Worm (Caenorhabditis elegans) whole organism, mixed stage, embryonic: Measurements from ENCODE around the gene ugt-62.

Source experiments
- M03D4.4 ChIP-seq: sonication (generic microtip); optimal IDR thresholded peaks from 2 replicates; lab custom pipeline; 2017; ENCODE audit warnings: mild to moderate bottlenecking, missing genetic modification characterization, missing compliant biosample characterization
- bed-3 ChIP-seq: fragments of 200-800 bp; sonication (Bioruptor generic); optimal IDR thresholded peaks from 3 replicates; lab custom pipeline; 2018; ENCODE audit warnings: mild to moderate bottlenecking, missing genetic modification characterization, moderate library complexity, missing compliant biosample characterization
- blmp-1 ChIP-seq: fragments of 150-350 bp; optimal IDR thresholded peaks from 2 replicates; lab custom pipeline; 2014; ENCODE audit warnings: missing biosample characterization, missing genetic modification characterization
- ceh-39 ChIP-seq: fragments of 150-350 bp; optimal IDR thresholded peaks from 2 replicates; lab custom pipeline; 2014; ENCODE audit warnings: missing biosample characterization, missing genetic modification characterization
- ceh-43 ChIP-seq: fragments of 200-800 bp; sonication (Bioruptor generic); optimal IDR thresholded peaks from 2 replicates; lab custom pipeline; 2018; ENCODE audit warnings: mild to moderate bottlenecking, missing genetic modification characterization, moderate library complexity, missing compliant biosample characterization
- ceh-83 ChIP-seq: fragments of 200-800 bp; sonication (Bioruptor generic); optimal IDR thresholded peaks from 2 replicates; lab custom pipeline; 2018; ENCODE audit warnings: mild to moderate bottlenecking, missing genetic modification characterization, missing compliant biosample characterization
- ces-1 ChIP-seq: fragments of 150-350 bp; optimal IDR thresholded peaks from 2 replicates; lab custom pipeline; 2014; ENCODE audit warnings: missing biosample characterization, missing genetic modification reagents, missing genetic modification characterization
- cnd-1 ChIP-seq: fragments of 200-800 bp; sonication (Bioruptor generic); optimal IDR thresholded peaks from 2 replicates; lab custom pipeline; 2018; ENCODE audit warnings: mild to moderate bottlenecking, missing genetic modification characterization, missing compliant biosample characterization
- drap-1 ChIP-seq: fragments of 200-800 bp; sonication (Bioruptor generic); optimal IDR thresholded peaks from 3 replicates; lab custom pipeline; 2018; ENCODE audit warnings: mild to moderate bottlenecking, missing genetic modification characterization, missing compliant biosample characterization
- elt-1 ChIP-seq: sonication (generic microtip); optimal IDR thresholded peaks from 2 replicates; lab custom pipeline; 2017; ENCODE audit warnings: missing genetic modification characterization, mild to moderate bottlenecking, missing compliant biosample characterization, antibody characterized with exemption, moderate library complexity, borderline replicate concordance; ENCODE audit not compliant: insufficient read depth
- elt-3 ChIP-seq: fragments of 150-350 bp; optimal IDR thresholded peaks from 2 replicates; lab custom pipeline; 2014; ENCODE audit warnings: missing biosample characterization, missing genetic modification characterization
- flh-1 ChIP-seq: fragments of 200-800 bp; sonication (Bioruptor generic); optimal IDR thresholded peaks from 2 replicates; lab custom pipeline; 2018; ENCODE audit warnings: mild to moderate bottlenecking, missing genetic modification characterization, moderate library complexity, missing compliant biosample characterization
- ham-2 ChIP-seq: fragments of 200-800 bp; sonication (Bioruptor generic); optimal IDR thresholded peaks from 2 replicates; lab custom pipeline; 2018; ENCODE audit warnings: mild to moderate bottlenecking, missing genetic modification characterization, missing compliant biosample characterization
- hlh-1 ChIP-seq: fragments of 150-350 bp; optimal IDR thresholded peaks from 2 replicates; lab custom pipeline; 2014; ENCODE audit warnings: missing biosample characterization, missing genetic modification reagents, missing genetic modification characterization
- lin-13 ChIP-seq: fragments of 150-350 bp; optimal IDR thresholded peaks from 2 replicates; lab custom pipeline; 2014; ENCODE audit warnings: missing biosample characterization, missing genetic modification characterization
- lin-32 ChIP-seq: fragments of 200-800 bp; sonication (Bioruptor generic); optimal IDR thresholded peaks from 2 replicates; lab custom pipeline; 2018; ENCODE audit warnings: mild to moderate bottlenecking, missing genetic modification characterization, missing compliant biosample characterization
- lsy-2 ChIP-seq: fragments of 150-350 bp; optimal IDR thresholded peaks from 2 replicates; lab custom pipeline; 2014; ENCODE audit warnings: missing biosample characterization, missing genetic modification characterization
- mab-5 ChIP-seq: fragments of 150-350 bp; optimal IDR thresholded peaks from 2 replicates; lab custom pipeline; 2014; ENCODE audit warnings: missing biosample characterization, missing genetic modification characterization
- mep-1 ChIP-seq: fragments of 150-350 bp; optimal IDR thresholded peaks from 2 replicates; lab custom pipeline; 2017; ENCODE audit warnings: missing biosample characterization, missing genetic modification reagents, missing genetic modification characterization, inconsistent platforms
- mls-2 ChIP-seq: sonication (generic microtip); optimal IDR thresholded peaks from 2 replicates; lab custom pipeline; 2016; ENCODE audit warnings: mild to moderate bottlenecking, missing genetic modification characterization, moderate library complexity, missing compliant biosample characterization
- nhr-12 ChIP-seq: fragments of 150-350 bp; optimal IDR thresholded peaks from 2 replicates; lab custom pipeline; 2014; ENCODE audit warnings: missing biosample characterization, missing genetic modification characterization
- nhr-2 ChIP-seq: fragments of 150-350 bp; optimal IDR thresholded peaks from 2 replicates; lab custom pipeline; 2014; ENCODE audit warnings: missing biosample characterization, missing genetic modification characterization
- nhr-237 ChIP-seq: fragments of 150-350 bp; optimal IDR thresholded peaks from 2 replicates; lab custom pipeline; 2014; ENCODE audit warnings: missing biosample characterization, missing genetic modification characterization
- nhr-28 ChIP-seq: fragments of 150-350 bp; optimal IDR thresholded peaks from 2 replicates; lab custom pipeline; 2014; ENCODE audit warnings: missing biosample characterization, missing genetic modification characterization
- nhr-76 ChIP-seq: sonication (generic microtip); optimal IDR thresholded peaks from 2 replicates; lab custom pipeline; 2017; ENCODE audit warnings: missing biosample characterization, missing genetic modification characterization
- pha-4 ChIP-seq: fragments of 150-350 bp; optimal IDR thresholded peaks from 2 replicates; lab custom pipeline; 2018; ENCODE audit warnings: missing biosample characterization, missing genetic modification reagents, missing genetic modification characterization
- sem-2 ChIP-seq: fragments of 200-800 bp; sonication (Bioruptor generic); optimal IDR thresholded peaks from 2 replicates; lab custom pipeline; 2018; ENCODE audit warnings: mild to moderate bottlenecking, missing genetic modification characterization, missing compliant biosample characterization
- snpc-4 ChIP-seq: fragments of 150-350 bp; optimal IDR thresholded peaks from 2 replicates; lab custom pipeline; 2014; ENCODE audit warnings: missing biosample characterization, missing genetic modification characterization
- sptf-1 ChIP-seq: sonication (generic microtip); optimal IDR thresholded peaks from 2 replicates; lab custom pipeline; 2017; ENCODE audit warnings: mild to moderate bottlenecking, missing genetic modification characterization, moderate library complexity, missing compliant biosample characterization
- tbx-8 ChIP-seq: fragments of 200-800 bp; sonication (Bioruptor generic); optimal IDR thresholded peaks from 2 replicates; lab custom pipeline; 2018; ENCODE audit warnings: mild to moderate bottlenecking, missing genetic modification characterization, moderate library complexity, missing compliant biosample characterization
- unc-120 ChIP-seq: sonication (generic microtip); optimal IDR thresholded peaks from 2 replicates; lab custom pipeline; 2017; ENCODE audit warnings: missing genetic modification characterization, missing compliant biosample characterization; ENCODE audit not compliant: poor library complexity, severe bottlenecking
- unc-39 ChIP-seq: fragments of 150-350 bp; optimal IDR thresholded peaks from 2 replicates; lab custom pipeline; 2014; ENCODE audit warnings: missing biosample characterization, missing genetic modification characterization
- unc-62 ChIP-seq: fragments of 150-350 bp; optimal IDR thresholded peaks from 2 replicates; lab custom pipeline; 2014; ENCODE audit warnings: missing biosample characterization, missing genetic modification reagents, missing genetic modification characterization
- zip-8 ChIP-seq: fragments of 150-350 bp; optimal IDR thresholded peaks from 2 replicates; lab custom pipeline; 2014; ENCODE audit warnings: missing biosample characterization, missing genetic modification characterization
- ztf-11 ChIP-seq: fragments of 150-350 bp; optimal IDR thresholded peaks from 2 replicates; lab custom pipeline; 2014; ENCODE audit warnings: missing biosample characterization, missing genetic modification characterization

Gene ugt-62

DNA sequence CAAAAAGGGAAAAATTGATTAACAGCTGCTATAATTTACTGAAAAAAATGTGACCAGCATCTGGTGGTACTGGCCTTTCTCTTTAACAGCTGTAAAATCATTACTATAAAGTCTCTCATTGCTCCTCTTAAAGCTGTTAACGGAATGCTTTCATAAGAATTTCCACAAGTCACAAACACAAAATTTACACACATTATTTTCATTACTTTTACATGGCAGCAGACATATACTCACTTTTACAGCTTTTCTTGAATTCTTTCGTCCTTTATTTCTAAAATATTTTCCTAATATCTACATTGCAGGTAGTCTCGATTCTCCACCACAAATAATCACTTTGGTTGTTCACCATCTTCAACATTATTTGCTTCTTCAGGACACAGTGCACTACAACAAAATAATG, 12.9 kb upstream of the ugt-62 start, which contains the start of gene imph-1:
Gene imph-1, plus strand, starts transcription at position 301 of the 400 bp plus-strand sequence.
- TF ChIP-seq ceh-43 (GFP tag; lab: Kevin White, UChicago), result no peak
- no peak for TF ChIP-seq mab-5 (tag; lab: Kevin White, UChicago)
- TF ChIP-seq hlh-1 (tag; lab: Kevin White, UChicago), result no peak
- no peak for TF ChIP-seq snpc-4 (tag; lab: Kevin White, UChicago)
- TF ChIP-seq nhr-12, result no peak
- TF ChIP-seq mls-2 (tag; lab: Kevin White, UChicago), result no peak
- TF ChIP-seq ces-1, result no peak
- TF ChIP-seq, all 35 proteins: peak for 0

DNA sequence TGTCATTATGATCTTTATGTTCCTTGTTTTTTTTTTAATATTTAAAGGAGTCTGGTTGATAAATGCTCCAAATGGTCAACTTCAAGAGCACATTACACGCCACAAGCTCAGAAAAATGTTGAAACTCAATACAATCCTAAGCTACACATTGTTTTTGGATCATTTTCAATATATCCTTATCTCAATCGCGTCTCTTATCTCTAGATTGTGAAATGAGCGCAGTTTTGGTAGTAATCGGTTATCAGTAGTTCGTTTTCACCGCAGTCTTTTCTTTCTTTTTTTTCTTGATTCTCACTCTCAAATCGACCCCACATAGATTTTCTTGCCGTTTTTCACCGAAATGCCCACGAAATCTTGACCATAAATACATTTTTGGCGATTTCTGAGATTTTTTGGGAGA, 12.4 kb upstream of the ugt-62 start:
- no peak for TF ChIP-seq unc-62

- peak; percentile 33 for TF ChIP-seq pha-4 (tag; lab: Kevin White, UChicago)
- no peak for TF ChIP-seq ceh-39 (tag; lab: Kevin White, UChicago)
Measured at ce11 chrIII:4551963-4552362, 11.5 kb upstream of the ugt-62 start.

DNA sequence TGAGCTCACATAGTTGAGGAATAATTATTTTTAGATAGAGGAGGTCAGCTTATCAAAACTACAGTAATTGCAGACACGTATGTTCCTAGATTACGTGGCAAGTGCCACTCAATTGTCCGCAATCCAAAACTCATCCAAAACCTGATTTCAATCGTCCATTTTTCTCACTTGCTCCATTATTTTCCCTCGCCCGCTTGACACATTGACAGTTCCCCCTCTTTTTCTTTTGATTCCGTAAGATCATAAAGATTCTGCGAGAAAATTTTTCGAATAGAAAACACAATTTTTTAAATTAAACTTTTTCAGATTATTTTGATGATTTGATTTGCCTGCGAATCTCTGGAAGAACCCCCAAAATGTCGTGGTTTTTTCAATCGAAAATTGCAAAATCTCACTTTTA, 8.3 kb upstream of the ugt-62 start, which contains the start of gene M88.4:
Gene M88.4, plus strand, starts transcription at position 301 of the 400 bp plus-strand sequence.
- TF ChIP-seq unc-120 (tag; lab: Kevin White, UChicago), result no peak
- no peak for TF ChIP-seq tbx-8 (GFP tag; lab: Kevin White, UChicago)

- TF ChIP-seq sem-2 (GFP tag; lab: Kevin White, UChicago) (no peak), mab-5 (tag; lab: Kevin White, UChicago) (no peak), M03D4.4 (no peak), nhr-237 (tag; lab: Kevin White, UChicago) (no peak), ham-2 (GFP tag; lab: Kevin White, UChicago) (no peak), elt-1 (tag; lab: Kevin White, UChicago) (no peak), hlh-1 (tag; lab: Kevin White, UChicago) (no peak), ztf-11 (tag; lab: Kevin White, UChicago) (no peak)
Measured at ce11 chrIII:4544959-4545358, 4.5 kb upstream of the ugt-62 start, which contains the start of gene M88.3. Gene M88.3 (minus strand): TSS chrIII:4545059.

- no peak for TF ChIP-seq unc-62
- no peak for TF ChIP-seq tbx-8 (GFP tag; lab: Kevin White, UChicago)
- TF ChIP-seq mep-1 (tag; lab: Kevin White, UChicago), result peak; percentile 26
- TF ChIP-seq ceh-83 (GFP tag; lab: Kevin White, UChicago), result no peak
- TF ChIP-seq sptf-1, result peak; percentile 58
- TF ChIP-seq ceh-39 (tag; lab: Kevin White, UChicago), result no peak
- no peak for TF ChIP-seq ces-1
- peak; percentile 6 for TF ChIP-seq unc-120 (tag; lab: Kevin White, UChicago)
- TF ChIP-seq ceh-43 (GFP tag; lab: Kevin White, UChicago), result peak; percentile 58
- peak; percentile 18 for TF ChIP-seq hlh-1 (tag; lab: Kevin White, UChicago)
- no peak for TF ChIP-seq unc-39 (tag; lab: Kevin White, UChicago)
- TF ChIP-seq zip-8 (tag; lab: Kevin White, UChicago), result no peak
- TF ChIP-seq cnd-1 (tag; lab: Kevin White, UChicago), result peak; percentile 12
- TF ChIP-seq lin-32 (GFP tag; lab: Kevin White, UChicago), result no peak
- TF ChIP-seq ztf-11 (tag; lab: Kevin White, UChicago), result no peak
- no peak for TF ChIP-seq elt-3 (tag; lab: Kevin White, UChicago)
- no peak for TF ChIP-seq nhr-237 (tag; lab: Kevin White, UChicago)
- peak; percentile 32 for TF ChIP-seq mls-2 (tag; lab: Kevin White, UChicago)
- TF ChIP-seq nhr-12, result no peak
- no peak for TF ChIP-seq snpc-4 (tag; lab: Kevin White, UChicago)
- no peak for TF ChIP-seq bed-3 (GFP tag; lab: Kevin White, UChicago)
- TF ChIP-seq lsy-2 (tag; lab: Kevin White, UChicago), result peak; percentile 47
- TF ChIP-seq nhr-76 (tag; lab: Kevin White, UChicago), result no peak
- peak; percentile 16 for TF ChIP-seq mab-5 (tag; lab: Kevin White, UChicago)
- TF ChIP-seq pha-4 (tag; lab: Kevin White, UChicago), result no peak
- TF ChIP-seq ham-2 (GFP tag; lab: Kevin White, UChicago), result no peak
- TF ChIP-seq elt-1 (tag; lab: Kevin White, UChicago), result no peak
- TF ChIP-seq M03D4.4, result peak; percentile 57
- no peak for TF ChIP-seq lin-13 (tag; lab: Kevin White, UChicago)
- peak; percentile 23 for TF ChIP-seq blmp-1 (tag; lab: Kevin White, UChicago)
- TF ChIP-seq flh-1 (GFP tag; lab: Kevin White, UChicago), result no peak
- TF ChIP-seq nhr-2 (tag; lab: Kevin White, UChicago), result no peak
- no peak for TF ChIP-seq nhr-28 (tag; lab: Kevin White, UChicago)
- TF ChIP-seq drap-1 (GFP tag; lab: Kevin White, UChicago), result no peak
- TF ChIP-seq sem-2 (GFP tag; lab: Kevin White, UChicago), result no peak
Measured at ce11 chrIII:4542362-4542931, 2.0 kb upstream of the ugt-62 start, which contains the start of the genes mrps-34 and cisd-3.1. Gene mrps-34 (minus strand): TSS chrIII:4542452. Gene cisd-3.1 (plus strand): TSS chrIII:4542881.
